Worm (Caenorhabditis elegans) whole organism, L1 larva: ENCODE measurements around the gene scav-3.

ENCODE experiments used
- C04F5.9 ChIP-seq: sonication (generic microtip); optimal IDR thresholded peaks from 2 replicates; lab custom pipeline; 2016; ENCODE audit warnings: missing genetic modification characterization, missing compliant biosample characterization
- C16A3.4 ChIP-seq: fragments of 150-350 bp; optimal IDR thresholded peaks from 2 replicates; lab custom pipeline; 2014; ENCODE audit warnings: missing biosample characterization, missing genetic modification characterization
- F16B12.6 ChIP-seq: fragments of 150-350 bp; optimal IDR thresholded peaks from 2 replicates; lab custom pipeline; 2014; ENCODE audit warnings: missing biosample characterization, missing genetic modification characterization
- alr-1 ChIP-seq: fragments of 200-800 bp; sonication (Bioruptor generic); optimal IDR thresholded peaks from 2 replicates; lab custom pipeline; 2018; ENCODE audit warnings: borderline replicate concordance, mild to moderate bottlenecking, missing genetic modification characterization, missing compliant biosample characterization
- ama-1 ChIP-seq: fragments of 150-350 bp; optimal IDR thresholded peaks from 2 replicates; lab custom pipeline; 2014
- ceh-63 ChIP-seq: fragments of 200-800 bp; sonication (Bioruptor generic); optimal IDR thresholded peaks from 2 replicates; lab custom pipeline; 2018; ENCODE audit warnings: mild to moderate bottlenecking, missing genetic modification characterization, missing compliant biosample characterization
- ceh-8 ChIP-seq: fragments of 200-800 bp; sonication (Bioruptor generic); optimal IDR thresholded peaks from 2 replicates; lab custom pipeline; 2018; ENCODE audit warnings: mild to moderate bottlenecking, missing genetic modification characterization, moderate library complexity, missing compliant biosample characterization
- ceh-82 ChIP-seq, 3 experiments: fragments of 150-350 bp in 1 of 3; sonication (generic microtip) in 2 of 3; optimal IDR thresholded peaks; 2 replicates each; lab custom pipeline; 2014 to 2017; ENCODE audit warnings: missing biosample characterization in 3 of 3, missing genetic modification characterization in 3 of 3
- ceh-88 ChIP-seq: fragments of 200-800 bp; sonication (Bioruptor generic); IDR thresholded peaks from 2 replicates; pipeline ENCODE4 v1.3.6; 2022; ENCODE audit warnings: missing genetic modification characterization, missing compliant biosample characterization
- ceh-90 ChIP-seq: sonication (generic microtip); optimal IDR thresholded peaks from 2 replicates; lab custom pipeline; 2016; ENCODE audit warnings: missing genetic modification characterization, missing compliant biosample characterization
- ces-1 ChIP-seq: fragments of 150-350 bp; optimal IDR thresholded peaks from 2 replicates; lab custom pipeline; 2014; ENCODE audit warnings: missing biosample characterization, missing genetic modification reagents, missing genetic modification characterization
- dpl-1 ChIP-seq, 3 experiments: fragments of 150-350 bp in 2 of 3; sonication (generic microtip) in 1 of 3; optimal IDR thresholded peaks; 2 replicates each; lab custom pipeline; 2014 to 2017; ENCODE audit warnings: missing biosample characterization in 3 of 3, missing genetic modification characterization in 3 of 3, missing genetic modification reagents in 3 of 3
- efl-1 ChIP-seq, 4 experiments: fragments of 150-350 bp; optimal IDR thresholded peaks in 3 of 4; peaks in 1 of 4; 1 replicate in 1 of 4; 2 replicates in 3 of 4; lab custom pipeline; 2014; ENCODE audit warnings: missing biosample characterization in 2 of 4, missing genetic modification characterization in 2 of 4, missing genetic modification reagents in 2 of 4
- egl-13 ChIP-seq: sonication (generic microtip); optimal IDR thresholded peaks from 2 replicates; lab custom pipeline; 2016; ENCODE audit warnings: missing genotype, missing genetic modification reagents, missing genetic modification characterization, missing compliant biosample characterization
- elt-2 ChIP-seq: sonication (generic microtip); optimal IDR thresholded peaks from 2 replicates; lab custom pipeline; 2016; ENCODE audit warnings: missing genetic modification characterization, mild to moderate bottlenecking, inconsistent platforms, missing compliant biosample characterization, missing genetic modification reagents
- elt-3 ChIP-seq, 6 experiments: fragments of 150-350 bp in 1 of 6; sonication (generic microtip); optimal IDR thresholded peaks; 2 replicates each; lab custom pipeline; 2017 to 2018; ENCODE audit warnings: missing biosample characterization in 6 of 6, missing genetic modification characterization in 6 of 6, inconsistent platforms in 1 of 6
- ets-5 ChIP-seq: fragments of 200-800 bp; sonication (Bioruptor generic); IDR thresholded peaks from 2 replicates; pipeline ENCODE4 v1.3.6; 2022; ENCODE audit warnings: missing genetic modification characterization, missing compliant biosample characterization
- fkh-4 ChIP-seq: sonication (generic microtip); optimal IDR thresholded peaks from 2 replicates; lab custom pipeline; 2016; ENCODE audit warnings: missing compliant biosample characterization, missing genetic modification characterization, borderline replicate concordance
- fkh-8 ChIP-seq: sonication (generic microtip); optimal IDR thresholded peaks from 2 replicates; lab custom pipeline; 2016; ENCODE audit warnings: mild to moderate bottlenecking, missing genetic modification characterization, missing compliant biosample characterization
- fos-1 ChIP-seq: fragments of 150-350 bp; optimal IDR thresholded peaks from 2 replicates; lab custom pipeline; 2014; ENCODE audit warnings: missing biosample characterization, missing genetic modification characterization
- grh-1 ChIP-seq: fragments of 200-800 bp; sonication (Bioruptor generic); IDR thresholded peaks from 2 replicates; pipeline ENCODE4 v1.3.6; 2022; ENCODE audit warnings: missing genetic modification reagents, missing genetic modification characterization, missing compliant biosample characterization
- hpl-2 ChIP-seq: fragments of 150-350 bp; optimal IDR thresholded peaks from 2 replicates; lab custom pipeline; 2014; ENCODE audit warnings: missing biosample characterization, missing genetic modification reagents, missing genetic modification characterization
- jun-1 ChIP-seq: fragments of 150-350 bp; optimal IDR thresholded peaks from 2 replicates; lab custom pipeline; 2014; ENCODE audit warnings: missing biosample characterization, missing genetic modification reagents, missing genetic modification characterization
- lin-13 ChIP-seq: fragments of 150-350 bp; optimal IDR thresholded peaks from 2 replicates; lab custom pipeline; 2014; ENCODE audit warnings: missing biosample characterization, missing genetic modification reagents, missing genetic modification characterization
- lin-15B ChIP-seq: fragments of 150-350 bp; sonication (generic microtip); optimal IDR thresholded peaks from 3 replicates; lab custom pipeline; 2014; ENCODE audit warnings: missing biosample characterization, missing genetic modification characterization
- lin-35 ChIP-seq, 2 experiments: fragments of 150-350 bp; optimal IDR thresholded peaks; 2 replicates each; lab custom pipeline; 2014; ENCODE audit warnings: missing biosample characterization in 2 of 2, missing genetic modification characterization in 2 of 2, missing genetic modification reagents in 2 of 2
- lin-39 ChIP-seq: fragments of 150-350 bp; optimal IDR thresholded peaks from 2 replicates; lab custom pipeline; 2014; ENCODE audit warnings: missing biosample characterization, missing genetic modification reagents, missing genetic modification characterization
- lir-3 ChIP-seq: sonication (generic microtip); optimal IDR thresholded peaks from 2 replicates; lab custom pipeline; 2016; ENCODE audit warnings: mild to moderate bottlenecking, missing genetic modification characterization, moderate library complexity, missing compliant biosample characterization; ENCODE audit not compliant: poor library complexity
- mdl-1 ChIP-seq, 2 experiments: fragments of 150-350 bp; optimal IDR thresholded peaks; 2 replicates each; lab custom pipeline; 2014 to 2017; ENCODE audit warnings: missing biosample characterization in 2 of 2, missing genetic modification characterization in 2 of 2, inconsistent platforms in 1 of 2
- mep-1 ChIP-seq: fragments of 150-350 bp; optimal IDR thresholded peaks from 2 replicates; lab custom pipeline; 2014; ENCODE audit warnings: missing biosample characterization, missing genetic modification characterization
- nhr-12 ChIP-seq: sonication (generic microtip); optimal IDR thresholded peaks from 2 replicates; lab custom pipeline; 2017; ENCODE audit warnings: missing biosample characterization, missing genetic modification characterization
- nhr-20 ChIP-seq: sonication (generic microtip); optimal IDR thresholded peaks from 2 replicates; lab custom pipeline; 2016; ENCODE audit warnings: mild to moderate bottlenecking, missing genetic modification characterization, missing compliant biosample characterization
- nhr-28 ChIP-seq: fragments of 150-350 bp; optimal IDR thresholded peaks from 2 replicates; lab custom pipeline; 2014; ENCODE audit warnings: missing biosample characterization, missing genetic modification characterization
- nhr-71 ChIP-seq: sonication (generic microtip); optimal IDR thresholded peaks from 2 replicates; lab custom pipeline; 2016; ENCODE audit warnings: mild to moderate bottlenecking, missing genetic modification characterization, moderate library complexity, missing compliant biosample characterization
- nhr-77 ChIP-seq: fragments of 150-350 bp; optimal IDR thresholded peaks from 2 replicates; lab custom pipeline; 2014; ENCODE audit warnings: missing biosample characterization, missing genetic modification characterization
- nhr-84 ChIP-seq: sonication (generic microtip); optimal IDR thresholded peaks from 2 replicates; lab custom pipeline; 2017; ENCODE audit warnings: missing biosample characterization, missing genetic modification characterization
- nhr-85 ChIP-seq: sonication (generic microtip); peaks from one replicate; lab custom pipeline; 2016; ENCODE audit warnings: missing genetic modification characterization, inconsistent platforms, missing compliant biosample characterization
- nhr-90 ChIP-seq: sonication (generic microtip); optimal IDR thresholded peaks from 2 replicates; lab custom pipeline; 2016; ENCODE audit warnings: mild to moderate bottlenecking, missing genetic modification characterization, missing compliant biosample characterization; ENCODE audit not compliant: poor library complexity
- pqm-1 ChIP-seq: sonication (generic microtip); optimal IDR thresholded peaks from 3 replicates; lab custom pipeline; 2017; ENCODE audit warnings: missing biosample characterization, missing genetic modification characterization
- rnt-1 ChIP-seq: sonication (generic microtip); optimal IDR thresholded peaks from 2 replicates; lab custom pipeline; 2016; ENCODE audit warnings: mild to moderate bottlenecking, missing genetic modification characterization, moderate library complexity, missing compliant biosample characterization
- snpc-4 ChIP-seq: fragments of 150-350 bp; optimal IDR thresholded peaks from 2 replicates; lab custom pipeline; 2014; ENCODE audit warnings: missing biosample characterization, missing genetic modification characterization
- snu-23 ChIP-seq: sonication (generic microtip); optimal IDR thresholded peaks from 2 replicates; lab custom pipeline; 2016; ENCODE audit warnings: missing genetic modification characterization, missing compliant biosample characterization
- sptf-1 ChIP-seq: fragments of 150-350 bp; optimal IDR thresholded peaks from 2 replicates; lab custom pipeline; 2014; ENCODE audit warnings: missing biosample characterization, missing genetic modification characterization
- sup-37 ChIP-seq: fragments of 200-800 bp; sonication (Bioruptor generic); optimal IDR thresholded peaks from 2 replicates; lab custom pipeline; 2018; ENCODE audit warnings: mild to moderate bottlenecking, missing genetic modification characterization, missing compliant biosample characterization
- swsn-7 ChIP-seq: sonication (generic microtip); optimal IDR thresholded peaks from 2 replicates; lab custom pipeline; 2016; ENCODE audit warnings: missing genetic modification characterization, missing compliant biosample characterization
- unc-30 ChIP-seq: sonication (generic microtip); optimal IDR thresholded peaks from 2 replicates; lab custom pipeline; 2017; ENCODE audit warnings: missing biosample characterization, missing genetic modification characterization
- unc-62 ChIP-seq: fragments of 150-350 bp; optimal IDR thresholded peaks from 2 replicates; lab custom pipeline; 2014; ENCODE audit warnings: missing biosample characterization, missing genetic modification reagents, missing genetic modification characterization
- unc-86 ChIP-seq: sonication (generic microtip); optimal IDR thresholded peaks from 2 replicates; lab custom pipeline; 2016; ENCODE audit warnings: missing genetic modification characterization, missing compliant biosample characterization
- unc-98 ChIP-seq: fragments of 200-800 bp; sonication (Bioruptor generic); IDR thresholded peaks from 2 replicates; pipeline ENCODE4 v1.3.6; 2022; ENCODE audit warnings: missing genetic modification characterization, missing compliant biosample characterization
- ztf-4 ChIP-seq: fragments of 150-350 bp; optimal IDR thresholded peaks from 2 replicates; lab custom pipeline; 2014; ENCODE audit warnings: missing biosample characterization, missing genetic modification characterization

Gene scav-3

ce11 chrIII:12453785-12454184, 2.9 kb downstream of the scav-3 start:
- TF ChIP-seq sptf-1 (tag; lab: Kevin White, UChicago) (no peak), efl-1 (optimal IDR thresholded peaks at IDR 0.05; lab: Kevin White, UChicago) (no peak), efl-1 (GFP tag; optimal IDR thresholded peaks at IDR 0.05 in 1 of 2; lab: Kevin White, UChicago) (peak in 1 of 2 experiments; percentile 70), fkh-4 (no peak), ceh-90 (tag; lab: Kevin White, UChicago) (no peak), sup-37 (GFP tag; lab: Kevin White, UChicago) (no peak), mdl-1 (tag; optimal IDR thresholded peaks at IDR 0.05; lab: Kevin White, UChicago) (no peak), lin-13 (GFP tag; lab: Kevin White, UChicago) (no peak), C04F5.9 (no peak), elt-2 (tag; lab: Kevin White, UChicago) (peak; percentile 76), unc-30 (no peak)

- TF ChIP-seq nhr-77 (tag; lab: Kevin White, UChicago) (peak; percentile 43), lin-39 (peak; percentile 67), nhr-71 (peak; percentile 79), nhr-12 (tag; lab: Kevin White, UChicago) (no peak), ets-5 (GFP tag; lab: Robert Waterston, UW) (no peak), unc-86 (tag; lab: Kevin White, UChicago) (peak; percentile 70), fkh-4 (no peak), swsn-7 (peak; percentile 59), hpl-2 (GFP tag; lab: Kevin White, UChicago) (no peak), sptf-1 (tag; lab: Kevin White, UChicago) (no peak), C16A3.4 (peak; percentile 81), rnt-1 (peak; percentile 66), nhr-28 (tag; lab: Kevin White, UChicago) (no peak), ama-1 (lab: Kevin White, UChicago) (peak; percentile 76), grh-1 (GFP tag; lab: Robert Waterston, UW) (no peak; the same call in 1 of the 2 replicates), efl-1 (optimal IDR thresholded peaks at IDR 0.05; lab: Kevin White, UChicago) (peak; percentile 91 to 97), efl-1 (GFP tag; optimal IDR thresholded peaks at IDR 0.05 in 1 of 2; lab: Kevin White, UChicago) (peak; percentile 91 to 98), ceh-82 (tag; optimal IDR thresholded peaks at IDR 0.05; lab: Kevin White, UChicago) (peak; percentile 35 to 83 (median 60)), nhr-90 (tag; lab: Kevin White, UChicago) (peak; percentile 49), lin-15B (tag; lab: Kevin White, UChicago) (peak; percentile 65), ceh-88 (GFP tag; lab: Robert Waterston, UW) (peak; percentile 34; the same call in 1 of the 2 replicates), alr-1 (tag; lab: Kevin White, UChicago) (no peak), egl-13 (tag; lab: Kevin White, UChicago) (no peak), nhr-85 (peak; percentile 84), mdl-1 (tag; optimal IDR thresholded peaks at IDR 0.05; lab: Kevin White, UChicago) (peak in 1 of 2 experiments; percentile 46), snu-23 (GFP tag; lab: Kevin White, UChicago) (peak; percentile 71), pqm-1 (tag; lab: Kevin White, UChicago) (no peak), lir-3 (no peak), unc-30 (no peak), dpl-1 (GFP tag; optimal IDR thresholded peaks at IDR 0.05; lab: Kevin White, UChicago) (peak; percentile 88 to 92 (median 90)), F16B12.6 (tag; lab: Kevin White, UChicago) (peak; percentile 54), elt-2 (tag; lab: Kevin White, UChicago) (no peak), elt-3 (tag; optimal IDR thresholded peaks at IDR 0.05; lab: Kevin White, UChicago) (peak in 1 of 6 experiments; percentile 42), fkh-8 (tag; lab: Kevin White, UChicago) (peak; percentile 56), ceh-8 (peak; percentile 45), ztf-4 (tag; lab: Kevin White, UChicago) (peak; percentile 20), lin-35 (GFP tag; optimal IDR thresholded peaks at IDR 0.05; lab: Kevin White, UChicago) (peak; percentile 93 to 94), fos-1 (tag; lab: Kevin White, UChicago) (no peak), jun-1 (tag; lab: Kevin White, UChicago) (no peak), nhr-84 (no peak), ceh-63 (GFP tag; lab: Kevin White, UChicago) (no peak), unc-98 (GFP tag; lab: Robert Waterston, UW) (no peak), unc-62 (GFP tag; lab: Kevin White, UChicago) (no peak), ces-1 (GFP tag; lab: Kevin White, UChicago) (no peak), snpc-4 (tag; lab: Kevin White, UChicago) (no peak), mep-1 (tag; lab: Kevin White, UChicago) (peak; percentile 69), nhr-20 (tag; lab: Kevin White, UChicago) (peak; percentile 58)
Observed at ce11 chrIII:12453315-12453714, 3.3 kb downstream of the scav-3 start, which contains the start of gene ani-1. ani-1 (minus strand) TSS chrIII:12453375.
